Worm (Caenorhabditis elegans) whole organism, L2 larva: ENCODE data around the gene W03D2.9.

Experiments
- lin-39 ChIP-seq: fragments of 150-350 bp; optimal IDR thresholded peaks from 2 replicates; lab custom pipeline; 2014; ENCODE audit warnings: missing biosample characterization, missing genetic modification reagents, missing genetic modification characterization
- lsy-2 ChIP-seq, 2 experiments: fragments of 150-350 bp in 1 of 2; sonication (generic microtip) in 1 of 2; optimal IDR thresholded peaks; 2 replicates each; lab custom pipeline; 2014 to 2017; ENCODE audit warnings: missing biosample characterization in 2 of 2, missing genetic modification characterization in 2 of 2
- mdl-1 ChIP-seq, 2 experiments: fragments of 150-350 bp in 1 of 2; sonication (generic microtip) in 1 of 2; optimal IDR thresholded peaks; 2 replicates each; lab custom pipeline; 2017; ENCODE audit warnings: missing biosample characterization in 2 of 2, missing genetic modification characterization in 2 of 2
- snpc-4 ChIP-seq: fragments of 150-350 bp; optimal IDR thresholded peaks from 2 replicates; lab custom pipeline; 2014; ENCODE audit warnings: missing biosample characterization, missing genetic modification characterization
- unc-62 ChIP-seq: fragments of 150-350 bp; optimal IDR thresholded peaks from 2 replicates; lab custom pipeline; 2014; ENCODE audit warnings: missing biosample characterization, missing genetic modification reagents, missing genetic modification characterization

- TF ChIP-seq lin-39 (tag; lab: Kevin White, UChicago) (no peak), mdl-1 (tag; optimal IDR thresholded peaks at IDR 0.05; lab: Kevin White, UChicago) (no peak), unc-62 (GFP tag; lab: Kevin White, UChicago) (no peak), lsy-2 (tag; optimal IDR thresholded peaks at IDR 0.05; lab: Kevin White, UChicago) (no peak), snpc-4 (tag; lab: Kevin White, UChicago) (no peak)
Measured at ce11 chrIV:4063573-4063972, 10.9 kb downstream of the W03D2.9 start, which contains the start of gene ilys-6.
